Worm (Caenorhabditis elegans): ENCODE measurements around the gene sws-1.

Gene sws-1

DNA sequence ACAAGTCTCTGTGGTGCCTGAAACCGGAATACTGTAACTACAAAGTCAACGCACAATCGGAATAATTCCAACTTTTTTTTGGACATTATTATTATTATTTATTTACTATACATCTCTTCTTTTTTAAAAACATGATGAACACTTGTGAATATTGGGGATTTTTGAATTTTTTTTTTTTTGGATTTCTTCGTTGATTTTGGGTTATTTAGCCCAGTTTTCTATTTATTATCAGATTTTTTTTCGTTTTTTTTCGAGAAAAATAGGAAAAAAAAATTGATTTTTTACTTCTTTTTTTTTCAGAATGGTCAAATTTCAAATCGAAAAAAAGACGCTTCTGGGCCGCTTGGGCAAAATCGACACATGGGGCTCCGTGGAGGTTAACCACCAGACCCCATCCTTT, 16.8 kb upstream of the sws-1 start, which contains the start of gene tgt-2:
Gene tgt-2, plus strand, starts transcription at position 301 of the 400 bp plus-strand sequence.
- TF ChIP-seq nhr-11 (tag; optimal IDR thresholded peaks at IDR 0.05) (no peak), nhr-20 (tag; optimal IDR thresholded peaks at IDR 0.05) (no peak), blmp-1 (tag; optimal IDR thresholded peaks at IDR 0.05) (no peak), nhr-84 (tag; optimal IDR thresholded peaks at IDR 0.05) (no peak), snpc-4 (tag; optimal IDR thresholded peaks at IDR 0.05) (no peak), fkh-8 (tag; optimal IDR thresholded peaks at IDR 0.05) (no peak), unc-130 (tag; optimal IDR thresholded peaks at IDR 0.05) (no peak), zip-4 (GFP tag; optimal IDR thresholded peaks at IDR 0.05) (no peak), mdl-1 (tag; optimal IDR thresholded peaks at IDR 0.05) (no peak), hpl-2 (GFP tag; optimal IDR thresholded peaks at IDR 0.05) (no peak), xbp-1 (tag; optimal IDR thresholded peaks at IDR 0.05) (no peak), isw-1 (GFP tag; IDR thresholded peaks at IDR 0.05) (no peak), ceh-90 (tag; optimal IDR thresholded peaks at IDR 0.05) (no peak), tlp-1 (tag; optimal IDR thresholded peaks at IDR 0.05) (no peak), egl-27 (tag; optimal IDR thresholded peaks at IDR 0.05) (no peak), jun-1 (tag; optimal IDR thresholded peaks at IDR 0.05) (no peak), vab-15 (tag; optimal IDR thresholded peaks at IDR 0.05) (no peak), nhr-71 (tag; optimal IDR thresholded peaks at IDR 0.05) (no peak), nhr-28 (tag; optimal IDR thresholded peaks at IDR 0.05) (no peak), nhr-85 (tag) (no peak)

DNA sequence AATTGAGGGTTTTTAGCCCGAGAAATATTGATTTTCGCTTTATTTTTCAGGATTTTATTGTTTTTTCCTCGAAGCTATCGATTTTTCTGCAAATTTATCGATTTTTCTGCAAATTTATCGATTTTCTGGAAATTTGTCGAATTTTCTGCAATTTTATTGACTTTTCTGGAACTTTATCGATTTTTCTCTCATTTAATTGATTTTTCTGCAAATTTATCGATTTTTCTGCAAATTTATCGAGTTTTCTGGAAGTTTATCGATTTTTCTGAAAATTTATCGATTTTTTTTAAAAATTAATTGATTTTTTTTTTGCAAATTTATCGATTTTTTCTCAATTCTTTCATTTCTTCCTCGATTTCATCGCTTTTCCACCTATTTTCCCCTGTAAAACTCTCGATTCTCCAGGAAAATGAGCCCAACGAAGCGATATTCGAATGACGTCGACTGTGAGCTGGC, 12.3 kb upstream of the sws-1 start, which contains the start of gene gtf-2F2:
Gene gtf-2F2, plus strand, starts transcription at position 406 of the 456 bp plus-strand sequence.
- no peak for TF ChIP-seq nhr-19 (GFP tag; conservative IDR thresholded peaks at IDR 0.05)
- TF ChIP-seq fkh-4 (tag; optimal IDR thresholded peaks at IDR 0.05; ENCODE audit: borderline replicate concordance): no peak
- no peak for TF ChIP-seq nhr-77 (tag; optimal IDR thresholded peaks at IDR 0.05)
- no peak for TF ChIP-seq unc-98 (GFP tag; IDR thresholded peaks at IDR 0.05)
- no peak for TF ChIP-seq mep-1 (tag; optimal IDR thresholded peaks at IDR 0.05)
- TF ChIP-seq ces-1 (GFP tag; optimal IDR thresholded peaks at IDR 0.05): no peak
- TF ChIP-seq nhr-12 (tag; optimal IDR thresholded peaks at IDR 0.05): no peak
- TF ChIP-seq sptf-1 (tag; optimal IDR thresholded peaks at IDR 0.05): no peak
- no peak for TF ChIP-seq efl-3 (GFP tag; optimal IDR thresholded peaks at IDR 0.05)
- TF ChIP-seq snpc-4 (tag; optimal IDR thresholded peaks at IDR 0.05): no peak
- no peak for TF ChIP-seq pqm-1 (tag; optimal IDR thresholded peaks at IDR 0.05)
- no peak for TF ChIP-seq lin-15B (tag; optimal IDR thresholded peaks at IDR 0.05)
- TF ChIP-seq fkh-8 (tag; optimal IDR thresholded peaks at IDR 0.05): no peak
- TF ChIP-seq tbx-2 (tag; optimal IDR thresholded peaks at IDR 0.05): no peak
- no peak for TF ChIP-seq nhr-85 (tag)
- no peak for TF ChIP-seq sox-4 (tag; optimal IDR thresholded peaks at IDR 0.05)
- TF ChIP-seq jun-1 (tag; optimal IDR thresholded peaks at IDR 0.05): no peak
- no peak for TF ChIP-seq nhr-237 (tag; optimal IDR thresholded peaks at IDR 0.05)
- TF ChIP-seq hpl-2 (GFP tag; optimal IDR thresholded peaks at IDR 0.05): no peak
- no peak for TF ChIP-seq irx-1 (tag; optimal IDR thresholded peaks at IDR 0.05)

DNA sequence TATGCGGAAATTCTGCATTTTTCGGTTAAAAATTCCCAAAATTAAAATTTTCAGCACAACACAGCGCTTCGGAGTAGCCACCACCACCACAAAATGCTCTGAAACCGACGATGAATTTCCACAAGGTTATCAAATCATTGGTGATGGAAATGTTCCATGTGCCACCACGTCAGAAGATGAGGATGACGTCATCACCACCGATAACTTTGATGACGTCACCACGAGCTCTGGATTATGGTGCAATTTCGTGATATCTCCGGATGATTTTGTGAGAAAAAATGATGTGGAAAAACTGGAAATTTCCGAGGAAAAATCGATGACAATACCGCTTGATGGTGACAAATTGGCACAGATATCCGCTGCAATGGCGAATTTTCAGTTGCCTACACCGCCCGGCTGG, 11.7 kb upstream of the sws-1 start:
- TF ChIP-seq efl-1 (optimal IDR thresholded peaks at IDR 0.05) (no peak), efl-1 (GFP tag; optimal IDR thresholded peaks at IDR 0.05 in 1 of 2) (peak in 1 of 2 experiments; percentile 25), nhr-85 (tag) (no peak), fos-1 (tag; optimal IDR thresholded peaks at IDR 0.05) (no peak), unc-98 (GFP tag; IDR thresholded peaks at IDR 0.05) (no peak), unc-130 (tag; optimal IDR thresholded peaks at IDR 0.05) (no peak)

DNA sequence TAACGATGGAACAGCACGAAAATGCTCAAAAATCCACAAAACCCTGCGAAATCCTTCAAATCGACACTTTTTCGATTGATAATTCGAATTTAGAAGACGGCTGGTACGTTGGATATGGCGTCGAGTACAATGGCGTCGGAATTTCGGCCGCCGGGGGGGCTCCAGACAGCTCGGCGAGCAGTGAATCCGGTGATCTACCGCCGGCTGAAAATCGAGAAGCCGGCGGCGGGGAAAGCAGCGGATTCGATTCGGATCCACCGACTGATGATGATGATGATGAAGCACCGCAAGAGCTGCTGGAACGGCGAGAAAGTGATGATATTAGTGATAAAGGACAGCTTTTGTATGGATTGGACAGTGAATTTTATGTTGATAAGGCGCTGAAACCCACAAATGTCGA, 9.7 kb upstream of the sws-1 start:
- no peak for TF ChIP-seq zip-4 (GFP tag; optimal IDR thresholded peaks at IDR 0.05)
- no peak for TF ChIP-seq unc-62 (GFP tag; optimal IDR thresholded peaks at IDR 0.05)
- no peak for TF ChIP-seq egl-13 (tag; optimal IDR thresholded peaks at IDR 0.05)
- no peak for TF ChIP-seq blmp-1 (tag; optimal IDR thresholded peaks at IDR 0.05)
- TF ChIP-seq C34B4.2 (tag; optimal IDR thresholded peaks at IDR 0.05): no peak
- TF ChIP-seq alr-1 (tag; optimal IDR thresholded peaks at IDR 0.05; ENCODE audit: borderline replicate concordance): no peak
- no peak for TF ChIP-seq fos-1 (tag; optimal IDR thresholded peaks at IDR 0.05)
- TF ChIP-seq nhr-85 (tag): no peak
- no peak for TF ChIP-seq sptf-1 (tag; optimal IDR thresholded peaks at IDR 0.05)
- no peak for TF ChIP-seq lir-3 (tag; optimal IDR thresholded peaks at IDR 0.05; ENCODE audit: poor library complexity)
- TF ChIP-seq sox-4 (tag; optimal IDR thresholded peaks at IDR 0.05): no peak
- TF ChIP-seq lin-35 (GFP tag; optimal IDR thresholded peaks at IDR 0.05): no peak
- TF ChIP-seq unc-130 (tag; optimal IDR thresholded peaks at IDR 0.05): no peak

Measured in whole organism, L1 larva.